Fruit fly (Drosophila melanogaster): ENCODE results near the gene sl.

DNA sequence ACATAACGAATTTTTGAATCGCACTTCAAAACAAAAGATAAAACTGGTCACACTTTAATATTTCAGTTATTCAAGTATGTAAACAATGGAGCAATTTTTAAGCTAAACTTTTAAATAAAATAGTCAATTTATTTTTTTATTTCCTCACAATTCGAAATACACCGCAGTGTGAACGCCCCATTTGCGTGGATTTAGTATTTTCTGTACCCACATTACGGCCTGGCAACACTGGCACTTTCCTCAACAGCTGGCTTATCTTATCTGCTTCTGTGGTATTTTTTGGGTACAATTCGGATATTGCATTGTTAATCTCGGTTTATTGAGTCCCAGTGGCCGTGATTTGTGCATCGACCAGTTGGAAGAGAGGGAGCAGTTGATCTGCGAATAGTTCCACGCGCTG is at the start of gene sl:
- TF ChIP-seq gl (tag; optimal IDR thresholded peaks at IDR 0.05) (no peak), CG34367 (tag; optimal IDR thresholded peaks at IDR 0.05) (no peak), CG17806 (tag; optimal IDR thresholded peaks at IDR 0.05) (no peak), CG14655 (GFP tag; optimal IDR thresholded peaks at IDR 0.05) (no peak), CG8301 (tag; optimal IDR thresholded peaks at IDR 0.05) (no peak), CG13204 (GFP tag; optimal IDR thresholded peaks at IDR 0.05) (no peak), CG8159 (tag; optimal IDR thresholded peaks at IDR 0.05) (no peak), CG15710 (tag; optimal IDR thresholded peaks at IDR 0.05) (no peak), D1 (tag; optimal IDR thresholded peaks at IDR 0.05) (no peak)

Measured in whole organism, pupa.